Fruit fly (Drosophila melanogaster) whole organism, embryonic: Measurements from ENCODE around the gene CG17036.
A peak's percentile ranks its signal among the peaks of the same experiment; 100 is the strongest.

Experiments used
- Asciz ChIP-seq: fragments of 200-800 bp; sonication (Bioruptor generic); optimal IDR thresholded peaks from 2 replicates; lab custom pipeline; 2017; ENCODE audit warnings: missing biosample characterization, mild to moderate bottlenecking, missing genetic modification characterization, missing genetic modification reagents
- CG10274 ChIP-seq: fragments of 200-800 bp; sonication (Bioruptor generic); optimal IDR thresholded peaks from 3 replicates; lab custom pipeline; 2017; ENCODE audit warnings: missing biosample characterization, mild to moderate bottlenecking, missing genetic modification characterization
- CG10431 ChIP-seq: fragments of 200-800 bp; sonication (Bioruptor generic); optimal IDR thresholded peaks from 3 replicates; lab custom pipeline; 2018; ENCODE audit warnings: missing biosample characterization, mild to moderate bottlenecking, missing genetic modification characterization
- CG12104 ChIP-seq: fragments of 200-800 bp; sonication (Bioruptor generic); optimal IDR thresholded peaks from 3 replicates; lab custom pipeline; 2016; ENCODE audit warnings: missing biosample characterization, missing genetic modification characterization
- CG12391 ChIP-seq: fragments of 200-800 bp; sonication (Bioruptor generic); optimal IDR thresholded peaks from 3 replicates; lab custom pipeline; 2018; ENCODE audit warnings: missing biosample characterization, mild to moderate bottlenecking, missing genetic modification characterization, moderate library complexity
- CG13775 ChIP-seq: fragments of 200-800 bp; sonication (Bioruptor generic); optimal IDR thresholded peaks from 3 replicates; lab custom pipeline; 2017; ENCODE audit warnings: missing biosample characterization, mild to moderate bottlenecking, missing genetic modification characterization
- CG17361 ChIP-seq: fragments of 200-800 bp; sonication (Bioruptor generic); IDR thresholded peaks from 3 replicates; pipeline ENCODE4 v1.3.6; 2022; ENCODE audit warnings: missing biosample characterization, missing genetic modification characterization
- CG17912 ChIP-seq: fragments of 200-800 bp; sonication (Bioruptor generic); optimal IDR thresholded peaks from 2 replicates; lab custom pipeline; 2018; ENCODE audit warnings: missing biosample characterization, mild to moderate bottlenecking, missing genetic modification characterization
- CG1832 ChIP-seq: fragments of 200-800 bp; sonication (Bioruptor generic); optimal IDR thresholded peaks from 2 replicates; lab custom pipeline; 2017; ENCODE audit warnings: missing biosample characterization, mild to moderate bottlenecking, missing genetic modification characterization, inconsistent platforms
- CG32767 ChIP-seq: fragments of 200-800 bp; sonication (Bioruptor generic); IDR thresholded peaks from 2 replicates; pipeline ENCODE4 v1.3.6; 2022; ENCODE audit warnings: missing biosample characterization, missing genetic modification characterization
- CG3281 ChIP-seq: fragments of 200-800 bp; sonication (Bioruptor generic); optimal IDR thresholded peaks from 3 replicates; lab custom pipeline; 2017; ENCODE audit warnings: missing biosample characterization, mild to moderate bottlenecking, missing genetic modification characterization
- CG33213 ChIP-seq: fragments of 200-800 bp; sonication (Bioruptor generic); optimal IDR thresholded peaks from 3 replicates; lab custom pipeline; 2016; ENCODE audit warnings: missing biosample characterization, missing genetic modification characterization
- CG3838 ChIP-seq: fragments of 200-800 bp; sonication (Bioruptor generic); optimal IDR thresholded peaks from 3 replicates; lab custom pipeline; 2016; ENCODE audit warnings: missing biosample characterization, missing genetic modification characterization
- CG42726 ChIP-seq: fragments of 200-800 bp; sonication (Bioruptor generic); IDR thresholded peaks from 2 replicates; pipeline ENCODE4 v1.3.6; 2022; ENCODE audit warnings: missing biosample characterization, missing genetic modification characterization; ENCODE audit not compliant: partially characterized antibody
- CG6272 ChIP-seq: fragments of 200-800 bp; sonication (Bioruptor generic); IDR thresholded peaks from 2 replicates; pipeline ENCODE4 v1.3.6; 2022; ENCODE audit warnings: missing biosample characterization, missing genetic modification characterization
- CG6765 ChIP-seq: fragments of 200-800 bp; sonication (Bioruptor generic); optimal IDR thresholded peaks from 3 replicates; lab custom pipeline; 2017; ENCODE audit warnings: missing biosample characterization, mild to moderate bottlenecking, missing genetic modification characterization
- CG6791 ChIP-seq: fragments of 200-800 bp; sonication (Bioruptor generic); IDR thresholded peaks from 3 replicates; pipeline ENCODE4 v1.3.6; 2022; ENCODE audit warnings: missing biosample characterization, missing genetic modification characterization; ENCODE audit not compliant: partially characterized antibody
- CG6813 ChIP-seq: fragments of 200-800 bp; sonication (Bioruptor generic); optimal IDR thresholded peaks from 2 replicates; lab custom pipeline; 2017; ENCODE audit warnings: missing biosample characterization, missing genetic modification characterization, mild to moderate bottlenecking, moderate library complexity, missing genetic modification reagents
- CG8290 ChIP-seq, 3 experiments: fragments of 200-800 bp; sonication (Bioruptor generic); optimal IDR thresholded peaks; 2 replicates each; lab custom pipeline; 2016 to 2019; ENCODE audit warnings: missing biosample characterization in 3 of 3, missing genetic modification characterization in 3 of 3, mild to moderate bottlenecking in 2 of 3, moderate library complexity in 1 of 3
- CG9797 ChIP-seq: fragments of 200-800 bp; sonication (Bioruptor generic); optimal IDR thresholded peaks from 3 replicates; lab custom pipeline; 2018; ENCODE audit warnings: missing biosample characterization, mild to moderate bottlenecking, missing genetic modification characterization
- CkIIα-i1 ChIP-seq: fragments of 200-800 bp; sonication (Bioruptor generic); IDR thresholded peaks from 2 replicates; pipeline ENCODE4 v1.3.6; 2022; ENCODE audit warnings: missing biosample characterization, missing genetic modification characterization
- Dip2 ChIP-seq: fragments of 200-800 bp; sonication (Bioruptor generic); IDR thresholded peaks from 2 replicates; pipeline ENCODE4 v1.3.6; 2022; ENCODE audit warnings: missing biosample characterization, missing genetic modification characterization
- E2f1 ChIP-seq: fragments of 200-800 bp; sonication (Bioruptor generic); IDR thresholded peaks from 2 replicates; pipeline ENCODE4 v1.3.6; 2022; ENCODE audit warnings: missing biosample characterization, missing genetic modification characterization
- Hand ChIP-seq: fragments of 200-800 bp; sonication (Bioruptor generic); optimal IDR thresholded peaks from 2 replicates; lab custom pipeline; 2017; ENCODE audit warnings: mild to moderate bottlenecking, missing biosample characterization, missing genetic modification reagents, missing genetic modification characterization
- NK7.1 ChIP-seq: fragments of 200-800 bp; sonication (Bioruptor generic); optimal IDR thresholded peaks from 3 replicates; lab custom pipeline; 2016; ENCODE audit warnings: missing biosample characterization, missing genetic modification characterization
- Optix ChIP-seq: fragments of 200-800 bp; sonication (Bioruptor generic); IDR thresholded peaks from 3 replicates; pipeline ENCODE4 v1.3.6; 2022; ENCODE audit warnings: missing biosample characterization, missing genetic modification characterization
- Poxn ChIP-seq: fragments of 200-800 bp; sonication (Bioruptor generic); IDR thresholded peaks from 2 replicates; pipeline ENCODE4 v1.3.6; 2022; ENCODE audit warnings: missing biosample characterization, missing genetic modification characterization
- Usf ChIP-seq: fragments of 200-800 bp; sonication (Bioruptor generic); optimal IDR thresholded peaks from 2 replicates; lab custom pipeline; 2017; ENCODE audit warnings: missing genotype, missing biosample characterization, missing genetic modification characterization
- al ChIP-seq: fragments of 200-800 bp; sonication (Bioruptor generic); IDR thresholded peaks from 2 replicates; pipeline ENCODE4 v1.3.6; 2022; ENCODE audit warnings: missing biosample characterization, missing genetic modification characterization
- crc ChIP-seq: fragments of 200-800 bp; sonication (Bioruptor generic); optimal IDR thresholded peaks from 2 replicates; lab custom pipeline; 2016; ENCODE audit warnings: missing biosample characterization, missing genetic modification characterization
- cwo ChIP-seq: fragments of 200-800 bp; sonication (Bioruptor generic); optimal IDR thresholded peaks from 3 replicates; lab custom pipeline; 2017; ENCODE audit warnings: missing biosample characterization, missing genetic modification characterization, mild to moderate bottlenecking, moderate library complexity, missing genetic modification reagents
- ems ChIP-seq: fragments of 200-800 bp; sonication (Bioruptor generic); optimal IDR thresholded peaks from 3 replicates; lab custom pipeline; 2016; ENCODE audit warnings: missing biosample characterization, missing genetic modification characterization
- gcm ChIP-seq: fragments of 200-800 bp; sonication (Bioruptor generic); optimal IDR thresholded peaks from 2 replicates; lab custom pipeline; 2019; ENCODE audit warnings: missing biosample characterization, mild to moderate bottlenecking, missing genetic modification characterization, moderate library complexity
- gcm2 ChIP-seq: fragments of 200-800 bp; sonication (Bioruptor generic); optimal IDR thresholded peaks from 2 replicates; lab custom pipeline; 2016; ENCODE audit warnings: missing biosample characterization, missing genetic modification characterization
- gsb-n ChIP-seq: fragments of 200-800 bp; sonication (Bioruptor generic); optimal IDR thresholded peaks from 3 replicates; lab custom pipeline; 2018; ENCODE audit warnings: missing biosample characterization, mild to moderate bottlenecking, missing genetic modification characterization
- insv ChIP-seq, 2 experiments: fragments of 200-800 bp; sonication (Bioruptor generic); optimal IDR thresholded peaks; 3 replicates each; lab custom pipeline; 2016 to 2018; ENCODE audit warnings: missing biosample characterization in 2 of 2, missing genetic modification characterization in 2 of 2
- kni ChIP-seq: fragments of 200-800 bp; sonication (Bioruptor generic); optimal IDR thresholded peaks from 3 replicates; lab custom pipeline; 2017; ENCODE audit warnings: mild to moderate bottlenecking, missing biosample characterization, missing genetic modification reagents, missing genetic modification characterization
- org-1 ChIP-seq: fragments of 200-800 bp; sonication (Bioruptor generic); optimal IDR thresholded peaks from 2 replicates; lab custom pipeline; 2017; ENCODE audit warnings: missing biosample characterization, missing genetic modification characterization
- pzg ChIP-seq: fragments of 200-800 bp; sonication (Bioruptor generic); optimal IDR thresholded peaks from 3 replicates; lab custom pipeline; 2018; ENCODE audit warnings: missing biosample characterization, mild to moderate bottlenecking, missing genetic modification characterization, moderate library complexity
- rib ChIP-seq: fragments of 200-800 bp; sonication (Bioruptor generic); IDR thresholded peaks from 2 replicates; pipeline ENCODE4 v1.3.6; 2022; ENCODE audit warnings: missing biosample characterization, missing genetic modification characterization
- run ChIP-seq: fragments of 200-800 bp; sonication (Bioruptor generic); optimal IDR thresholded peaks from 3 replicates; lab custom pipeline; 2018; ENCODE audit warnings: missing biosample characterization, mild to moderate bottlenecking, missing genetic modification characterization
- sens ChIP-seq: fragments of 200-800 bp; sonication (Bioruptor generic); peaks from one replicate; lab custom pipeline; 2016; ENCODE audit warnings: missing biosample characterization, missing genetic modification characterization
- shn ChIP-seq: fragments of 200-800 bp; sonication (Bioruptor generic); optimal IDR thresholded peaks from 3 replicates; lab custom pipeline; 2016; ENCODE audit warnings: missing biosample characterization, missing genetic modification characterization
- sima ChIP-seq: fragments of 200-800 bp; sonication (Bioruptor generic); optimal IDR thresholded peaks from 2 replicates; lab custom pipeline; 2016; ENCODE audit warnings: missing biosample characterization, missing genetic modification characterization
- tap ChIP-seq: fragments of 200-800 bp; optimal IDR thresholded peaks from 3 replicates; lab custom pipeline; 2019; ENCODE audit warnings: missing biosample characterization, mild to moderate bottlenecking, missing genetic modification characterization, moderate library complexity
- vnd ChIP-seq: fragments of 200-800 bp; sonication (Bioruptor generic); IDR thresholded peaks from 3 replicates; pipeline ENCODE4 v1.3.6; 2022; ENCODE audit warnings: missing biosample characterization, missing genetic modification characterization; ENCODE audit not compliant: partially characterized antibody
- vvl ChIP-seq: fragments of 200-800 bp; sonication (Bioruptor generic); IDR thresholded peaks from 2 replicates; pipeline ENCODE4 v1.3.6; 2022; ENCODE audit warnings: missing biosample characterization, missing genetic modification characterization
- wdn ChIP-seq: fragments of 200-800 bp; sonication (Bioruptor generic); IDR thresholded peaks from 2 replicates; pipeline ENCODE4 v1.3.6; 2022; ENCODE audit warnings: missing biosample characterization, missing genetic modification characterization

CG17036 gene

dm6 chr2L:12720430-12721396 lies 20.2 kb upstream of the CG17036 start (continued):
- TF ChIP-seq shn (GFP tag; lab: Kevin White, UChicago) = no peak
- no peak for TF ChIP-seq vnd (GFP tag; lab: Robert Waterston, UW)
- TF ChIP-seq run (tag; lab: Kevin White, UChicago) = no peak
- peak; percentile 67; the same call in 2 of the 3 replicates for TF ChIP-seq CG17361
- TF ChIP-seq gsb-n = no peak
- no peak for TF ChIP-seq gcm (GFP tag; lab: Kevin White, UChicago)
- TF ChIP-seq cwo (GFP tag; lab: Kevin White, UChicago) = peak; percentile 67
- TF ChIP-seq CG6272 (GFP tag; lab: Robert Waterston, UW) = no peak
- peak; percentile 0 for TF ChIP-seq org-1 (GFP tag; lab: Kevin White, UChicago)
- no peak for TF ChIP-seq al (GFP tag; lab: Robert Waterston, UW)
- no peak for TF ChIP-seq ems
- TF ChIP-seq CG1832 (GFP tag; lab: Kevin White, UChicago) = no peak
- TF ChIP-seq Dip2 (GFP tag; lab: Robert Waterston, UW) = no peak
- TF ChIP-seq Asciz (GFP tag; lab: Kevin White, UChicago) = peak; percentile 20
- TF ChIP-seq CG6813 (GFP tag; lab: Kevin White, UChicago) = peak; percentile 39
- TF ChIP-seq CG3281 (GFP tag; lab: Kevin White, UChicago) = peak; percentile 70
- no peak for TF ChIP-seq kni (GFP tag; lab: Kevin White, UChicago)
- TF ChIP-seq CG32767 (GFP tag; lab: Robert Waterston, UW) = no peak
- no peak for TF ChIP-seq CG3838
- TF ChIP-seq CG6765 (GFP tag; lab: Kevin White, UChicago) = peak; percentile 8
- peak; percentile 35 for TF ChIP-seq tap (tag; lab: Kevin White, UChicago)
- TF ChIP-seq crc (GFP tag; lab: Kevin White, UChicago) = peak; percentile 15
- peak; percentile 10 for TF ChIP-seq CG12104
- TF ChIP-seq pzg (GFP tag; lab: Kevin White, UChicago) = no peak
- peak; percentile 16; the same call in 1 of the 2 replicates for TF ChIP-seq wdn
- TF ChIP-seq sima = no peak
- no peak for TF ChIP-seq CG8290 (GFP tag; optimal IDR thresholded peaks at IDR 0.05; lab: Kevin White, UChicago)
- peak in 1 of 2 experiments; percentile 56 for TF ChIP-seq CG8290 (tag; optimal IDR thresholded peaks at IDR 0.05; lab: Kevin White, UChicago)
- TF ChIP-seq CG33213 = no peak
- no peak for TF ChIP-seq CG6791 (GFP tag; lab: Robert Waterston, UW)
- TF ChIP-seq NK7.1 (GFP tag; lab: Kevin White, UChicago) = no peak
- no peak for TF ChIP-seq Poxn (GFP tag; lab: Robert Waterston, UW)
- no peak for TF ChIP-seq vvl
- TF ChIP-seq E2f1 (GFP tag; lab: Robert Waterston, UW) = peak; percentile 32; the same call in 1 of the 2 replicates
- TF ChIP-seq Optix = peak; percentile 14; the same call in 1 of the 3 replicates
- peak; percentile 17; the same call in 1 of the 2 replicates for TF ChIP-seq rib
- no peak for TF ChIP-seq Hand
- TF ChIP-seq CG10431 (GFP tag; lab: Kevin White, UChicago) = no peak
- TF ChIP-seq CG13775 (GFP tag; lab: Kevin White, UChicago) = no peak
- no peak for TF ChIP-seq insv (GFP tag; optimal IDR thresholded peaks at IDR 0.05; lab: Kevin White, UChicago)
- TF ChIP-seq CG12391 = peak; percentile 47
- TF ChIP-seq sens (GFP tag; lab: Kevin White, UChicago) = peak; percentile 52
- no peak for TF ChIP-seq CG9797 (GFP tag; lab: Kevin White, UChicago)
- TF ChIP-seq CG42726 (GFP tag; lab: Robert Waterston, UW) = no peak
- TF ChIP-seq CG17912 (GFP tag; lab: Kevin White, UChicago) = no peak
- TF ChIP-seq CkIIα-i1 = no peak
- no peak for TF ChIP-seq Usf (GFP tag; lab: Kevin White, UChicago)
- no peak for TF ChIP-seq CG10274 (GFP tag; lab: Kevin White, UChicago)
- TF ChIP-seq gcm2 (GFP tag; lab: Kevin White, UChicago) = no peak
